Worm (Caenorhabditis elegans): ENCODE measurements around the gene T10H10.2.

- TF ChIP-seq tab-1 (GFP tag; IDR thresholded peaks at IDR 0.05) = no peak
- no peak for TF ChIP-seq cog-1 (tag; optimal IDR thresholded peaks at IDR 0.05)
- TF ChIP-seq klf-2 (GFP tag; conservative IDR thresholded peaks at IDR 0.05) = no peak
These were observed 47.4 kb downstream of the T10H10.2 start, which contains the start of gene nlp-22 for ce11 chrX:2341989-2342388.

Measured in whole organism, midembryonic.